Worm (Caenorhabditis elegans): ENCODE results near the gene nhr-214.

The nhr-214 gene

ce11 chrX:12664987-12665451 is 36.8 kb downstream of the nhr-214 start (continued):
- peak; percentile 88 for TF ChIP-seq tra-1 (GFP tag; IDR thresholded peaks at IDR 0.05)
- peak; percentile 1 for TF ChIP-seq nhr-10 (tag; optimal IDR thresholded peaks at IDR 0.05)
- peak; percentile 94 for TF ChIP-seq T26A8.4 (GFP tag; IDR thresholded peaks at IDR 0.05)
- peak; percentile 73 for TF ChIP-seq lin-29 (GFP tag; IDR thresholded peaks at IDR 0.05)
- TF ChIP-seq Y48G9A.11 (GFP tag; IDR thresholded peaks at IDR 0.05), result peak; percentile 77
- TF ChIP-seq hmg-1.1 (GFP tag; IDR thresholded peaks at IDR 0.05), result peak; percentile 96
- TF ChIP-seq mxl-2 (GFP tag; conservative IDR thresholded peaks at IDR 0.05), result peak; percentile 81
- TF ChIP-seq ZK337.2 (GFP tag; IDR thresholded peaks at IDR 0.05), result peak; percentile 84
- TF ChIP-seq zfp-2 (tag; optimal IDR thresholded peaks at IDR 0.05), result no peak
- peak; percentile 93 for TF ChIP-seq dmd-8 (GFP tag; IDR thresholded peaks at IDR 0.05)
- peak; percentile 83 for TF ChIP-seq nhr-111 (GFP tag; optimal IDR thresholded peaks at IDR 0.05)
- TF ChIP-seq cey-2 (tag; optimal IDR thresholded peaks at IDR 0.05; ENCODE audit: borderline replicate concordance, insufficient read depth), result no peak
- no peak for TF ChIP-seq ces-1 (GFP tag; optimal IDR thresholded peaks at IDR 0.05)
- TF ChIP-seq R02D3.7 (tag; optimal IDR thresholded peaks at IDR 0.05), result no peak
- peak; percentile 69 for TF ChIP-seq dve-1 (tag; optimal IDR thresholded peaks at IDR 0.05; ENCODE audit: insufficient read depth)
- TF ChIP-seq nhr-102 (tag; optimal IDR thresholded peaks at IDR 0.05), result peak; percentile 90
- no peak for TF ChIP-seq aly-2 (tag; optimal IDR thresholded peaks at IDR 0.05)
- TF ChIP-seq snpc-4 (tag; optimal IDR thresholded peaks at IDR 0.05), result no peak
- peak; percentile 93 for TF ChIP-seq snpc-1.2 (GFP tag; IDR thresholded peaks at IDR 0.05)
- peak; percentile 79; the same call in 1 of the 2 replicates for TF ChIP-seq zip-11 (GFP tag; IDR thresholded peaks at IDR 0.05)
- peak; percentile 86 for TF ChIP-seq hlh-30 (tag; optimal IDR thresholded peaks at IDR 0.05; ENCODE audit: insufficient read depth)
- no peak for TF ChIP-seq ZK546.5 (tag; optimal IDR thresholded peaks at IDR 0.05)
- TF ChIP-seq ceh-44 (GFP tag; IDR thresholded peaks at IDR 0.05), result peak; percentile 94
- no peak for TF ChIP-seq lin-39 (tag; optimal IDR thresholded peaks at IDR 0.05)
- TF ChIP-seq nhr-6 (tag; optimal IDR thresholded peaks at IDR 0.05), result peak; percentile 32
- TF ChIP-seq tag-97 (GFP tag; IDR thresholded peaks at IDR 0.05), result 0 out of 2 replicates have a peak, but pooled peaks have one; percentile 45
- peak; percentile 80 to 82 for TF ChIP-seq daf-16 (GFP tag; optimal IDR thresholded peaks at IDR 0.05)
- TF ChIP-seq daf-16 (tag; optimal IDR thresholded peaks at IDR 0.05), result peak; percentile 16
- peak; percentile 99 for TF ChIP-seq egl-43 (GFP tag; IDR thresholded peaks at IDR 0.05)
- TF ChIP-seq zip-2 (tag; optimal IDR thresholded peaks at IDR 0.05), result peak; percentile 71
- peak; percentile 14 for TF ChIP-seq ama-1 (optimal IDR thresholded peaks at IDR 0.05)
- TF ChIP-seq fos-1 (tag; optimal IDR thresholded peaks at IDR 0.05), result no peak
- peak; percentile 59 for TF ChIP-seq F10B5.3 (tag; optimal IDR thresholded peaks at IDR 0.05)
- peak; percentile 95 for TF ChIP-seq arid-1 (GFP tag; conservative IDR thresholded peaks at IDR 0.05)
- peak; percentile 76 for TF ChIP-seq madf-9 (GFP tag; conservative IDR thresholded peaks at IDR 0.05)
- TF ChIP-seq daf-8 (GFP tag; IDR thresholded peaks at IDR 0.05), result 0 out of 2 replicates have a peak, but pooled peaks have one; percentile 73
- TF ChIP-seq php-3 (GFP tag; IDR thresholded peaks at IDR 0.05), result peak; percentile 76
- peak; percentile 61; the same call in 1 of the 2 replicates for TF ChIP-seq dmd-9 (GFP tag; IDR thresholded peaks at IDR 0.05)
- peak; percentile 86 for TF ChIP-seq F26F4.8 (GFP tag; conservative IDR thresholded peaks at IDR 0.05)
- TF ChIP-seq unc-130 (GFP tag; optimal IDR thresholded peaks at IDR 0.05), result peak; percentile 56
- no peak for TF ChIP-seq ceh-28 (tag; optimal IDR thresholded peaks at IDR 0.05)
- TF ChIP-seq nhr-28 (tag; optimal IDR thresholded peaks at IDR 0.05), result peak; percentile 45
- peak; percentile 95 for TF ChIP-seq vab-7 (GFP tag; IDR thresholded peaks at IDR 0.05)
- TF ChIP-seq fkh-10 (GFP tag; optimal IDR thresholded peaks at IDR 0.05), result no peak
- TF ChIP-seq nhr-76 (tag; optimal IDR thresholded peaks at IDR 0.05), result no peak
- no peak for TF ChIP-seq nhr-77 (tag; optimal IDR thresholded peaks at IDR 0.05)
- peak; percentile 95 for TF ChIP-seq pha-4 (GFP tag; IDR thresholded peaks at IDR 0.05)
- TF ChIP-seq pha-4 (tag; optimal IDR thresholded peaks at IDR 0.05), result no peak
- peak; percentile 86 for TF ChIP-seq nhr-42 (GFP tag; IDR thresholded peaks at IDR 0.05)
- peak; percentile 91 for TF ChIP-seq lin-1 (GFP tag; IDR thresholded peaks at IDR 0.05)
- peak; percentile 96 for TF ChIP-seq lim-7 (GFP tag; IDR thresholded peaks at IDR 0.05)
- peak; percentile 95 for TF ChIP-seq F44E2.7 (GFP tag; IDR thresholded peaks at IDR 0.05)

All from whole organism, L4 larva.